Fruit fly (Drosophila melanogaster) whole organism: ENCODE results near the gene Ir93a.

Source experiments
- CG8478 ChIP-seq: fragments of >200 bp; optimal IDR thresholded peaks from 2 replicates; lab custom pipeline; 2018; ENCODE audit warnings: inconsistent platforms
- Dll ChIP-seq: fragments of >200 bp; optimal IDR thresholded peaks from 2 replicates; lab custom pipeline; 2017
- EcR ChIP-seq, 2 experiments: fragments of >200 bp; optimal IDR thresholded peaks; 2 replicates each; lab custom pipeline; 2017; ENCODE audit warnings: missing biosample characterization in 2 of 2, missing genetic modification characterization in 2 of 2, missing genetic modification reagents in 2 of 2
- pan ChIP-seq: fragments of >200 bp; optimal IDR thresholded peaks from 2 replicates; lab custom pipeline; 2017
- psq ChIP-seq: fragments of >200 bp; optimal IDR thresholded peaks from 2 replicates; lab custom pipeline; 2017
- usp ChIP-seq: fragments of >200 bp; optimal IDR thresholded peaks from 2 replicates; lab custom pipeline; 2017; ENCODE audit warnings: missing biosample characterization, missing genetic modification characterization, mixed read lengths

- TF ChIP-seq pan (lab: Kevin White, UChicago) (no peak), Dll (no peak), psq (lab: Kevin White, UChicago) (no peak), usp (GFP tag; lab: Kevin White, UChicago) (no peak), CG8478 (lab: Kevin White, UChicago) (no peak), EcR (GFP tag; optimal IDR thresholded peaks at IDR 0.05; lab: Kevin White, UChicago) (no peak)
Observed at dm6 chr3R:20838787-20839186, 21.0 kb downstream of the Ir93a start.
